Fruit fly (Drosophila melanogaster): ENCODE results near the gene Dus4.

Dus4 gene

DNA sequence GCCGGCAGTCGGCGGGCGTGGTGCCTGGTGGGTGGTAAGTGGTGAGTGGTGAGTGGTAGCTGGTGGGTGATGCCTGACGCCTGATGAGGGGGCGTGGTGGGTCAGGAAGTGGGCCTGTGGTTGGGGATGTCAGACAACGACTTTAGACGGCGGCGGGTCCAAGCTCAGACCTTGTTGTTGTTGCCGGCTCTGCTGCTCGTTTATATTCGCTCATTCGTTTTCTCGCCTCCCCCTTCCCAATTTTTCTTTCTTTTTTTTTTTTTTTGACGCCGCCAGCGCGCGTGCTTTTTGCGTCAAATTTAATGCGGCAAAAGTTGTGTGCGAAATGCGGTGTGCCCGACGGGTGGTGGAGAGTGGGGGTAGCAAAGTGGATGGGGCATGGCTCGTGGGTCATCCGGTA lies 43.5 kb upstream of the Dus4 start (continued):
- peak; percentile 89 for TF ChIP-seq Hey (tag; optimal IDR thresholded peaks at IDR 0.05)
- TF ChIP-seq crol (GFP tag; IDR thresholded peaks at IDR 0.05) = peak; percentile 38; the same call in 1 of the 2 replicates
- TF ChIP-seq CG17359 (tag; optimal IDR thresholded peaks at IDR 0.05) = peak; percentile 41
- 0 out of 2 replicates have a peak, but pooled peaks have one; percentile 8 for TF ChIP-seq CG4360 (GFP tag; IDR thresholded peaks at IDR 0.05)

DNA sequence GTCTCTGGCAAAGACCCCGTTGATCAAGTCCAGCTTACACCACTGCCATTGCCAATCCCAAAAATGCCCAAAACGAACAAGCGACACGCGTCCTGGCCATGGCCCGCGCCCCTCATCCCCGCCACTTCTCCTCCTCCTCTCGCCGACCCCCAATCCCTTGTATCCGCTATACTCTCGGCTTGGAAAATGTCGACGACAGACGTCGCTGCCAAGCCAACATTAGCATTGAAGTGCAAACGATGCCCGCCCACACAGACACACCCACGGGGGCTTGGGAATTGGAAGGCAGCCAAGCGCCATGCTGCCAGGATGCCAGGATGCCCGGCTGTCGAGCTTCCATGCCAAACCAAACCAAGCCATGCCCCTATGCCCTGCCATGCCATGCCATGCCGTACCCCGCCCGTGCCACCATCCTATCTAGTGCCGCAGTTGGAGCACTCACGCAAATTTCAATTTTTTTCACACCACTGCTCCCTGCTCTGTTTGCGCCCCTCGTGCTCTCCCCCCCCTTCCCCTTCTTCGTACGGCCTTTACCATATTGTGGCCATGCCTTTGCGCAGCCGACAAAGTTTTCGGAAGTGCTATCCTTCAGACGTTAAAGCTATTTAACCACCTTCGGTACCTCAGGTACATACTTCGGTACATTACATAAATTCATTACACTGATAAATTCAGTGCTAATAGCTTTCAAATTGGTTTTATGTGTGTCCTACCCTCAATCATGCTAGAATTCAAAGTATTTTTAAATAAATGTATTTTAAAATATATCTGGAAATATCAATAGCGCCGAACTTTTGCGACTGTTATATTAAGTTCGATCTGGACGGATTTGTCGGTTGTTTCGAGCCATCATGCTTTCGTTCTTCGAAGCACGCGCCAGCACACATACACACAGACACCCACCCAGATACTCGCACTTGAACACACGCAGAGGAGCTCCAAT lies 41.5 kb upstream of the Dus4 start:
- TF ChIP-seq CG14710 (tag; optimal IDR thresholded peaks at IDR 0.05) (peak; percentile 56), CG9817 (tag; optimal IDR thresholded peaks at IDR 0.05) (peak; percentile 75), H2.0 (GFP tag; IDR thresholded peaks at IDR 0.05) (no peak; the same call in 1 of the 2 replicates), Six4 (GFP tag; optimal IDR thresholded peaks at IDR 0.05) (peak; percentile 1), CG8359 (GFP tag; optimal IDR thresholded peaks at IDR 0.05; ENCODE audit: borderline replicate concordance) (peak; percentile 28), vnd (GFP tag; IDR thresholded peaks at IDR 0.05; ENCODE audit: partially characterized antibody) (no peak), nau (GFP tag; optimal IDR thresholded peaks at IDR 0.05) (peak; percentile 67), tll (GFP tag; optimal IDR thresholded peaks at IDR 0.05) (no peak), D (optimal IDR thresholded peaks at IDR 0.05) (no peak), D (GFP tag; optimal IDR thresholded peaks at IDR 0.05) (peak; percentile 68), ttk (GFP tag; IDR thresholded peaks at IDR 0.05) (peak; percentile 65; the same call in 1 of the 2 replicates), CG11085 (GFP tag; IDR thresholded peaks at IDR 0.05) (0 out of 2 replicates have a peak, but pooled peaks have one; percentile 25), GATAe (GFP tag; conservative IDR thresholded peaks at IDR 0.05) (no peak), CG14014 (GFP tag; IDR thresholded peaks at IDR 0.05) (peak; percentile 76), gce (GFP tag; IDR thresholded peaks at IDR 0.05) (peak; percentile 59; the same call in 1 of the 3 replicates), lov (optimal IDR thresholded peaks at IDR 0.05) (no peak), lov (GFP tag; IDR thresholded peaks at IDR 0.05) (no peak), Deaf1 (tag; optimal IDR thresholded peaks at IDR 0.05) (peak; percentile 63), CG1603 (tag; optimal IDR thresholded peaks at IDR 0.05) (peak; percentile 53), CG12236 (GFP tag; optimal IDR thresholded peaks at IDR 0.05) (no peak), gsb-n (tag; optimal IDR thresholded peaks at IDR 0.05) (peak; percentile 65), da (GFP tag; optimal IDR thresholded peaks at IDR 0.05) (no peak), ap (GFP tag; IDR thresholded peaks at IDR 0.05) (peak; percentile 38; the same call in 1 of the 2 replicates), Side (GFP tag; optimal IDR thresholded peaks at IDR 0.05) (no peak), wor (GFP tag; IDR thresholded peaks at IDR 0.05) (peak; percentile 69), pnt (GFP tag; optimal IDR thresholded peaks at IDR 0.05) (peak; percentile 5), CG2889 (GFP tag; IDR thresholded peaks at IDR 0.05) (peak; percentile 38; the same call in 1 of the 3 replicates), CG12942 (GFP tag; optimal IDR thresholded peaks at IDR 0.05) (peak; percentile 56), Blimp-1 (GFP tag; optimal IDR thresholded peaks at IDR 0.05) (peak; percentile 65), Mes4 (GFP tag; optimal IDR thresholded peaks at IDR 0.05) (peak; percentile 31), nerfin-1 (tag; optimal IDR thresholded peaks at IDR 0.05) (peak; percentile 63), CG7271 (tag; optimal IDR thresholded peaks at IDR 0.05) (no peak), ash1 (GFP tag; optimal IDR thresholded peaks at IDR 0.05) (no peak), cg (GFP tag; optimal IDR thresholded peaks at IDR 0.05) (peak; percentile 31), Vsx1 (GFP tag; optimal IDR thresholded peaks at IDR 0.05) (peak; percentile 62), CG7786 (GFP tag; optimal IDR thresholded peaks at IDR 0.05) (no peak), CG12769 (tag; optimal IDR thresholded peaks at IDR 0.05) (no peak), nmo (GFP tag; optimal IDR thresholded peaks at IDR 0.05) (peak; percentile 87), fd3F (GFP tag; optimal IDR thresholded peaks at IDR 0.05) (peak; percentile 80), CG11456 (GFP tag; IDR thresholded peaks at IDR 0.05) (peak; percentile 65), CG7987 (GFP tag; optimal IDR thresholded peaks at IDR 0.05) (peak; percentile 3), dm (GFP tag; optimal IDR thresholded peaks at IDR 0.05) (no peak), Xrp1 (GFP tag; IDR thresholded peaks at IDR 0.05) (peak; percentile 79)

All from whole organism, embryonic.